Worm (Caenorhabditis elegans): ENCODE results near the gene H03A11.13.

ce11 chrX:15233684-15234083 is 20.7 kb upstream of the H03A11.13 start:
- TF ChIP-seq hlh-30 (tag; optimal IDR thresholded peaks at IDR 0.05; ENCODE audit: insufficient read depth) (no peak), ceh-34 (tag; optimal IDR thresholded peaks at IDR 0.05) (no peak), nfya-1 (tag; optimal IDR thresholded peaks at IDR 0.05) (no peak), tbx-7 (tag; optimal IDR thresholded peaks at IDR 0.05) (no peak), ama-1 (optimal IDR thresholded peaks at IDR 0.05) (no peak), ceh-6 (GFP tag; optimal IDR thresholded peaks at IDR 0.05) (no peak), pha-4 (tag; optimal IDR thresholded peaks at IDR 0.05) (no peak), sox-4 (tag; optimal IDR thresholded peaks at IDR 0.05) (no peak), lim-6 (tag; optimal IDR thresholded peaks at IDR 0.05) (no peak), madf-2 (tag; optimal IDR thresholded peaks at IDR 0.05) (no peak), sox-2 (GFP tag; IDR thresholded peaks at IDR 0.05) (no peak), sdc-2 (tag; optimal IDR thresholded peaks at IDR 0.05) (no peak), fkh-10 (GFP tag; optimal IDR thresholded peaks at IDR 0.05) (no peak), unc-3 (GFP tag; conservative IDR thresholded peaks at IDR 0.05) (no peak), unc-3 (tag; optimal IDR thresholded peaks at IDR 0.05) (no peak)
